Worm (Caenorhabditis elegans) whole organism, L2 larva: ENCODE measurements around the gene ZK1236.9.

Experiments used
- C34F6.9 ChIP-seq: fragments of 150-350 bp; optimal IDR thresholded peaks from 2 replicates; lab custom pipeline; 2014; ENCODE audit warnings: missing biosample characterization, missing genetic modification characterization
- F13H6.1 ChIP-seq: sonication (generic microtip); optimal IDR thresholded peaks from 2 replicates; lab custom pipeline; 2016; ENCODE audit warnings: missing genetic modification characterization, missing compliant biosample characterization
- Y55F3AM.14 ChIP-seq: fragments of 200-800 bp; sonication (Bioruptor generic); optimal IDR thresholded peaks from 2 replicates; lab custom pipeline; 2018; ENCODE audit warnings: mild to moderate bottlenecking, missing genetic modification characterization, missing compliant biosample characterization
- ZK546.5 ChIP-seq: sonication (generic microtip); optimal IDR thresholded peaks from 2 replicates; lab custom pipeline; 2017; ENCODE audit warnings: missing biosample characterization, missing genetic modification characterization
- alr-1 ChIP-seq: fragments of 150-350 bp; optimal IDR thresholded peaks from 2 replicates; lab custom pipeline; 2014; ENCODE audit warnings: missing biosample characterization, missing genetic modification characterization
- aly-2 ChIP-seq: fragments of 150-350 bp; optimal IDR thresholded peaks from 2 replicates; lab custom pipeline; 2014; ENCODE audit warnings: missing biosample characterization, missing genetic modification characterization
- ama-1 ChIP-seq: fragments of 150-350 bp; optimal IDR thresholded peaks from 2 replicates; lab custom pipeline; 2018; ENCODE audit warnings: inconsistent platforms
- blmp-1 ChIP-seq: sonication (generic microtip); optimal IDR thresholded peaks from 2 replicates; lab custom pipeline; 2017; ENCODE audit warnings: missing genetic modification characterization, mild to moderate bottlenecking, missing compliant biosample characterization, antibody characterized with exemption, moderate library complexity; ENCODE audit not compliant: insufficient read depth
- ceh-16 ChIP-seq: fragments of 150-350 bp; optimal IDR thresholded peaks from 2 replicates; lab custom pipeline; 2014; ENCODE audit warnings: missing biosample characterization, missing genetic modification characterization
- ceh-82 ChIP-seq: fragments of 150-350 bp; optimal IDR thresholded peaks from 2 replicates; lab custom pipeline; 2014; ENCODE audit warnings: missing biosample characterization, missing genetic modification characterization
- crh-2 ChIP-seq: sonication (generic microtip); optimal IDR thresholded peaks from 2 replicates; lab custom pipeline; 2017; ENCODE audit warnings: missing biosample characterization, missing genetic modification characterization
- elt-1 ChIP-seq: fragments of 150-350 bp; optimal IDR thresholded peaks from 2 replicates; lab custom pipeline; 2014; ENCODE audit warnings: missing biosample characterization, missing genetic modification characterization
- elt-3 ChIP-seq: sonication (generic microtip); optimal IDR thresholded peaks from 2 replicates; lab custom pipeline; 2017; ENCODE audit warnings: missing biosample characterization, missing genetic modification characterization
- fos-1 ChIP-seq: fragments of 150-350 bp; optimal IDR thresholded peaks from 2 replicates; lab custom pipeline; 2014; ENCODE audit warnings: missing biosample characterization, missing genetic modification characterization
- lin-13 ChIP-seq: fragments of 150-350 bp; optimal IDR thresholded peaks from 2 replicates; lab custom pipeline; 2014; ENCODE audit warnings: missing biosample characterization, missing genetic modification reagents, missing genetic modification characterization
- lin-39 ChIP-seq: fragments of 150-350 bp; optimal IDR thresholded peaks from 2 replicates; lab custom pipeline; 2014; ENCODE audit warnings: missing biosample characterization, missing genetic modification reagents, missing genetic modification characterization
- lsy-2 ChIP-seq, 2 experiments: fragments of 150-350 bp in 1 of 2; sonication (generic microtip) in 1 of 2; optimal IDR thresholded peaks; 2 replicates each; lab custom pipeline; 2014 to 2017; ENCODE audit warnings: missing biosample characterization in 2 of 2, missing genetic modification characterization in 2 of 2
- mdl-1 ChIP-seq, 2 experiments: fragments of 150-350 bp in 1 of 2; sonication (generic microtip) in 1 of 2; optimal IDR thresholded peaks; 2 replicates each; lab custom pipeline; 2017; ENCODE audit warnings: missing biosample characterization in 2 of 2, missing genetic modification characterization in 2 of 2
- nhr-10 ChIP-seq: sonication (generic microtip); optimal IDR thresholded peaks from 2 replicates; lab custom pipeline; 2017; ENCODE audit warnings: missing biosample characterization, missing genetic modification characterization
- nhr-11 ChIP-seq: fragments of 150-350 bp; optimal IDR thresholded peaks from 2 replicates; lab custom pipeline; 2014; ENCODE audit warnings: missing biosample characterization, missing genetic modification characterization
- nhr-12 ChIP-seq: fragments of 150-350 bp; optimal IDR thresholded peaks from 2 replicates; lab custom pipeline; 2014; ENCODE audit warnings: missing biosample characterization, missing genetic modification characterization
- nhr-129 ChIP-seq: fragments of 150-350 bp; optimal IDR thresholded peaks from 2 replicates; lab custom pipeline; 2014; ENCODE audit warnings: missing biosample characterization, missing genetic modification characterization
- nhr-23 ChIP-seq: fragments of 150-350 bp; optimal IDR thresholded peaks from 2 replicates; lab custom pipeline; 2014; ENCODE audit warnings: missing biosample characterization, missing genetic modification reagents, missing genetic modification characterization
- nhr-237 ChIP-seq: fragments of 150-350 bp; optimal IDR thresholded peaks from 2 replicates; lab custom pipeline; 2014; ENCODE audit warnings: missing biosample characterization, missing genetic modification characterization
- nhr-25 ChIP-seq: fragments of 150-350 bp; sonication (generic microtip); optimal IDR thresholded peaks from 3 replicates; lab custom pipeline; 2014; ENCODE audit warnings: missing biosample characterization, missing genetic modification characterization
- nhr-6 ChIP-seq: fragments of 150-350 bp; optimal IDR thresholded peaks from 2 replicates; lab custom pipeline; 2014; ENCODE audit warnings: missing biosample characterization, missing genetic modification characterization
- nhr-77 ChIP-seq: fragments of 150-350 bp; optimal IDR thresholded peaks from 2 replicates; lab custom pipeline; 2014; ENCODE audit warnings: missing biosample characterization, missing genetic modification characterization
- peb-1 ChIP-seq: fragments of 150-350 bp; optimal IDR thresholded peaks from 2 replicates; lab custom pipeline; 2014; ENCODE audit warnings: missing biosample characterization, missing genetic modification characterization
- skn-1 ChIP-seq: sonication (generic microtip); optimal IDR thresholded peaks from 2 replicates; lab custom pipeline; 2017; ENCODE audit warnings: missing biosample characterization, missing genetic modification characterization
- sma-3 ChIP-seq: sonication (generic microtip); optimal IDR thresholded peaks from 2 replicates; lab custom pipeline; 2016; ENCODE audit warnings: missing genetic modification reagents, missing genetic modification characterization, missing compliant biosample characterization
- sma-9 ChIP-seq, 2 experiments: fragments of 150-350 bp in 1 of 2; sonication (generic microtip) in 1 of 2; optimal IDR thresholded peaks; 2 replicates each; lab custom pipeline; 2014 to 2016; ENCODE audit warnings: missing genetic modification characterization in 2 of 2, mild to moderate bottlenecking in 1 of 2, missing biosample characterization in 1 of 2, missing compliant biosample characterization in 1 of 2, missing genetic modification reagents in 1 of 2, moderate library complexity in 1 of 2
- snpc-4 ChIP-seq: fragments of 150-350 bp; optimal IDR thresholded peaks from 2 replicates; lab custom pipeline; 2014; ENCODE audit warnings: missing biosample characterization, missing genetic modification characterization
- unc-62 ChIP-seq: fragments of 150-350 bp; optimal IDR thresholded peaks from 2 replicates; lab custom pipeline; 2014; ENCODE audit warnings: missing biosample characterization, missing genetic modification reagents, missing genetic modification characterization
- ztf-1 ChIP-seq: fragments of 200-800 bp; sonication (Bioruptor generic); conservative IDR thresholded peaks from 2 replicates; pipeline ENCODE4 v1.3.6; 2022; ENCODE audit warnings: missing genetic modification characterization, missing compliant biosample characterization
- ztf-4 ChIP-seq: fragments of 150-350 bp; optimal IDR thresholded peaks from 2 replicates; lab custom pipeline; 2014; ENCODE audit warnings: missing biosample characterization, missing genetic modification characterization

ZK1236.9 gene

DNA sequence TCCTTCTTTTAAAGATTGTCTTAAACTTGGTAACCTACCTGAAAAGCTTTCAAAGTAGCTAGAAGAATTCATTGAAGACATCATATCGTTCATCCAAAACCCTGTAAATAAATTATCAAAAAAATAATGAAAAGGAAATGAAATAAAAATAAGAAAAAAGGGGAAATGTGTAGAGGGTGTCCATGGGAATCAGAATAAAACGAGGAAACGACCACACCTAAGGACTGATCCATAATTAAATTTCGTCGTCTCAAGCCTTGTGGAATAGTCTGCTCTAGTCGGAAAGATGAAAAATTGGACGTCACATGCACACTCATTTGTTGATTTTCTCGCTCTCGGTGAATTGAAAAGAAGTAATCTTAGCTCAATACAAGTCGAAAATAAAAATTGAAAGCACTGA, at the start of gene ZK1236.9:
TSS of gene ZK1236.9 (minus strand) at position 101 of the 400 bp plus-strand sequence.
- TF ChIP-seq lin-13 (GFP tag; lab: Kevin White, UChicago) (no peak), nhr-6 (tag; lab: Kevin White, UChicago) (no peak), elt-3 (tag; lab: Kevin White, UChicago) (no peak), nhr-11 (tag; lab: Kevin White, UChicago) (no peak), blmp-1 (tag; lab: Kevin White, UChicago) (no peak), crh-2 (tag; lab: Kevin White, UChicago) (no peak), alr-1 (no peak), ceh-82 (tag; lab: Kevin White, UChicago) (no peak), nhr-77 (no peak), ztf-4 (no peak), F13H6.1 (tag; lab: Kevin White, UChicago) (no peak), sma-9 (GFP tag; optimal IDR thresholded peaks at IDR 0.05; lab: Kevin White, UChicago) (no peak), sma-9 (tag; optimal IDR thresholded peaks at IDR 0.05; lab: Kevin White, UChicago) (no peak), sma-3 (no peak), Y55F3AM.14 (no peak), ZK546.5 (tag; lab: Kevin White, UChicago) (no peak), elt-1 (tag; lab: Kevin White, UChicago) (no peak), lin-39 (no peak)

DNA sequence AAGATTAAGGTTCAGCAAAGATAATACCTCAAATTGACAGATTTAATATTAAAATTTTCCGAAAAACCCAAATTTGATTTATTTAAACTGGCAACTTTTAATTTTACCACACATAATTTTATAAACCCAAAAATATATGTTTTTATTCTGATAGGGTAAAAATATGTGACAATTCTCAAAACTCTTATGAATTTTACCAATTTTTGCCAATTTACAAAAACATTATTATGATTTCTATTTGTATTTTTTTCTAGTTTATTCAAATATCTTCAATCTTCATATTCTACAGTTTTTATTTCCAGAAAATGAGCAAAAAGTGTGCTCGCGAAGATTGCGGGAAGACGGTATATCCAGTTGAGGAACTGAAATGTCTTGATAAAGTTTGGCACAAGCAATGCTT, 48.9 kb upstream of the ZK1236.9 start, which contains the start of gene F42H10.3:
TSS of gene F42H10.3 (plus strand) at position 301 of the 400 bp plus-strand sequence.
- TF ChIP-seq nhr-23 (tag; lab: Kevin White, UChicago) = no peak
- TF ChIP-seq nhr-129 (tag; lab: Kevin White, UChicago) = no peak
- TF ChIP-seq nhr-77 = no peak
- TF ChIP-seq aly-2 = no peak
- TF ChIP-seq, all 48 proteins: peak for 0

DNA sequence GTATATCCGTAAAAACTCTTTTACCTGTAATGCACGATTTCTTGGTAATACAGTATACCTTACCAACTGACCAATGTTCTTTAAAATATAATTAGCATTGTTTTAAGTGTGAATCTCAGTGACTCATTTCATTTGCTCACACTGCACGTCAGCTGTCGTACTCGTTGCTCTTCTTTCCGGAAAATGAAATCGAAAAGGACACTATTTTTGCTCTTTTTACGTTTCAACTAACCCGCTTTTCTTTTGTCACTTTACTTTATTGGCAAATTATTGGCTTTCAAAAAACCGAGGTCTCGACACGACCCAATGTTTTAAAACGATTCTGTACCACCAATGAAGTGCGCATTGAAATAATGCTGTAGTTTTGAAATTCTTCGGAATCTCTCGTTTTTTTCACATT, 45.4 kb upstream of the ZK1236.9 start, which contains the start of gene F42H10.6:
TSS of gene F42H10.6 (minus strand) at position 101 of the 400 bp plus-strand sequence.
- TF ChIP-seq nhr-11 (tag; lab: Kevin White, UChicago) (no peak), lin-39 (no peak), ztf-1 (GFP tag; lab: Robert Waterston, UW) (no peak), unc-62 (GFP tag; lab: Kevin White, UChicago) (no peak), peb-1 (tag; lab: Kevin White, UChicago) (no peak), ceh-16 (tag; lab: Kevin White, UChicago) (no peak), nhr-25 (no peak), aly-2 (no peak), sma-9 (GFP tag; optimal IDR thresholded peaks at IDR 0.05; lab: Kevin White, UChicago) (no peak), sma-9 (tag; optimal IDR thresholded peaks at IDR 0.05; lab: Kevin White, UChicago) (no peak), ama-1 (lab: Kevin White, UChicago) (no peak), ZK546.5 (tag; lab: Kevin White, UChicago) (no peak), nhr-6 (tag; lab: Kevin White, UChicago) (no peak), nhr-237 (tag; lab: Kevin White, UChicago) (no peak), snpc-4 (no peak)

DNA sequence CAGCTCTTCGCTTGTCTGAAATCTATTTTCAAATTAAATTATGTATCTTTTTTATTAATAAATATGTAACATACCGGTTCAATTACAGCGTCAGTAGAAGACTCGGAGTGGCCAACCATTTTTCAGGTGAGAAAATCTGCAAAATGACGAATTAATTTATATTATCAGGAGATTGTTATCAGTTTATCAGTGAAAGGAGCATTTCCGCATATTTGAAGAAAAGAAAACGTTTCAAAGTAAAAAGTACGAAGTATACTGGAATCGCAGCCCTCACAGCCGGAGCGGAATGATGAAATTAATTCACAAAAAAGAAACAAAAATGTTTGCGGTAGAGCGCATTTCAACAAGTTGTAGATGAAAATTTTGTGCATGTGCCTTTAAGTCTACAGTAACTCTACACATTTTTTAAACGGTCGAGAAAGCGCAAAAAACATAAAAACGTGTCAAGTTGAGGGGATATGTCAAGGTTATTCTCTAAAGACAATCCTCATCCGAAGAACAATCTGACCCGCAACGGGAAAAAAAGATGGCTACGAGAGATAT, 44.4 kb upstream of the ZK1236.9 start:
- TF ChIP-seq nhr-12 = no peak
- TF ChIP-seq fos-1 = peak; percentile 63
- peak; percentile 9 for TF ChIP-seq sma-9 (GFP tag; optimal IDR thresholded peaks at IDR 0.05; lab: Kevin White, UChicago)
- TF ChIP-seq sma-9 (tag; optimal IDR thresholded peaks at IDR 0.05; lab: Kevin White, UChicago) = no peak

DNA sequence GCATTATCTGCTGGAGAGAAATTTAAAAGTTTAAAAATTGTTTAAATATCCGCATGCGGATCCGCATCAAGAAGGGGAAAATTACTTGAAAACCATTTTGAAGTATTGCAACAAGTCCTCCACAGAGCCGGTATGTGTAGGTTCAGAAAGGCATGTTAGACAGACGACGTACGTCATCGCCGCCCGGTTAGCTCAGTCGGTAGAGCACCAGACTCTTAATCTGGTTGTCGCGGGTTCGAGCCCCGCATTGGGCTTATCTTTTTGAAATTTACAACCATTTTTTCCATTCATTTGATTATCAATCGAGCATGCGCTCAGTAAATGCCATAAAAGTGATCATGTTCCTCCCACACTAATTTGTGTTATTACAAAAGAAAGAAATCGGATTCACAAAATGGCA, 38.3 kb upstream of the ZK1236.9 start:
- TF ChIP-seq lsy-2 (tag; optimal IDR thresholded peaks at IDR 0.05; lab: Kevin White, UChicago) = no peak
- no peak for TF ChIP-seq skn-1 (tag; lab: Kevin White, UChicago)
- TF ChIP-seq fos-1 = no peak
- no peak for TF ChIP-seq nhr-129 (tag; lab: Kevin White, UChicago)
- TF ChIP-seq C34F6.9 (tag; lab: Kevin White, UChicago) = no peak
- TF ChIP-seq nhr-25 = no peak
- no peak for TF ChIP-seq nhr-237 (tag; lab: Kevin White, UChicago)
- TF ChIP-seq mdl-1 (tag; optimal IDR thresholded peaks at IDR 0.05; lab: Kevin White, UChicago) = no peak
- TF ChIP-seq nhr-10 = no peak
